Worm (Caenorhabditis elegans): Measurements from ENCODE around the gene Y71H2AM.11.
"Not testable (repeated sequence)": the region's sequence is repeated elsewhere in the genome, so short reads cannot be mapped to it uniquely, and the experiment has no call there.

Y71H2AM.11 gene

ce11 chrIII:2711527-2711926 is 13.4 kb downstream of the Y71H2AM.11 start (continued):
- TF ChIP-seq Y67H2A.10 (GFP tag; conservative IDR thresholded peaks at IDR 0.05) = no peak

ce11 chrIII:2710211-2710610 is 14.7 kb downstream of the Y71H2AM.11 start:
- no peak for TF ChIP-seq bed-2 (GFP tag; IDR thresholded peaks at IDR 0.05)
- TF ChIP-seq madf-6 (GFP tag; IDR thresholded peaks at IDR 0.05) = peak; percentile 58
- TF ChIP-seq xnd-1 (tag; optimal IDR thresholded peaks at IDR 0.05) = no peak
- TF ChIP-seq lsl-1 (GFP tag; optimal IDR thresholded peaks at IDR 0.05) = no peak
- TF ChIP-seq T07F8.4 (tag; optimal IDR thresholded peaks at IDR 0.05) = no peak

ce11 chrIII:2700637-2701036 is 24.3 kb downstream of the Y71H2AM.11 start, which contains the start of gene set-27:
Gene set-27, plus strand, starts transcription at chrIII:2700937.
- no peak for TF ChIP-seq lsl-1 (GFP tag; optimal IDR thresholded peaks at IDR 0.05)
- TF ChIP-seq unc-130 (GFP tag; optimal IDR thresholded peaks at IDR 0.05) = no peak
- TF ChIP-seq gei-17 (GFP tag; optimal IDR thresholded peaks at IDR 0.05) = no peak
- no peak for TF ChIP-seq let-607 (tag; optimal IDR thresholded peaks at IDR 0.05)
- no peak for TF ChIP-seq nhr-27 (tag; optimal IDR thresholded peaks at IDR 0.05)
- no peak for TF ChIP-seq unc-62 (GFP tag; optimal IDR thresholded peaks at IDR 0.05)
- no peak for TF ChIP-seq nhr-179 (tag; optimal IDR thresholded peaks at IDR 0.05)
- no peak for TF ChIP-seq sea-2 (GFP tag; IDR thresholded peaks at IDR 0.05)
- TF ChIP-seq egrh-3 (GFP tag; IDR thresholded peaks at IDR 0.05) = no peak
- TF ChIP-seq aptf-3 (GFP tag; IDR thresholded peaks at IDR 0.05) = no peak
- no peak for TF ChIP-seq Y95B8A.8 (GFP tag; IDR thresholded peaks at IDR 0.05)

- TF ChIP-seq bed-2 (GFP tag; IDR thresholded peaks at IDR 0.05); F49E8.2 (tag; optimal IDR thresholded peaks at IDR 0.05; ENCODE audit: insufficient read depth); fkh-3 (tag; optimal IDR thresholded peaks at IDR 0.05): not testable (repeated sequence)
These were observed 25.5 kb downstream of the Y71H2AM.11 start, which contains the start of gene cox-6B for ce11 chrIII:2699363-2699762. Gene cox-6B, plus strand, starts transcription at chrIII:2699663.

- TF ChIP-seq lsl-1 (GFP tag; optimal IDR thresholded peaks at IDR 0.05) = peak; percentile 26
- TF ChIP-seq pbrm-1 (GFP tag; IDR thresholded peaks at IDR 0.05) = no peak
- TF ChIP-seq attf-6 (GFP tag; IDR thresholded peaks at IDR 0.05) = no peak
- TF ChIP-seq Y53G8AR.9 (GFP tag; conservative IDR thresholded peaks at IDR 0.05) = no peak
- TF ChIP-seq mcd-1 (GFP tag; IDR thresholded peaks at IDR 0.05) = peak; percentile 89
- TF ChIP-seq madf-6 (GFP tag; IDR thresholded peaks at IDR 0.05) = peak; percentile 53; the same call in 1 of the 2 replicates
- peak; percentile 98 for TF ChIP-seq hmg-1.2 (GFP tag; IDR thresholded peaks at IDR 0.05)
- TF ChIP-seq F33H1.4 (GFP tag; IDR thresholded peaks at IDR 0.05) = peak; percentile 54; the same call in 1 of the 2 replicates
- 0 out of 2 replicates have a peak, but pooled peaks have one; percentile 23 for TF ChIP-seq D2030.7 (GFP tag; IDR thresholded peaks at IDR 0.05)
- TF ChIP-seq mxl-1 (tag; optimal IDR thresholded peaks at IDR 0.05) = no peak
- no peak for TF ChIP-seq snpc-1.1 (tag; optimal IDR thresholded peaks at IDR 0.05; ENCODE audit: insufficient read depth)
- TF ChIP-seq B0336.3 (GFP tag; IDR thresholded peaks at IDR 0.05) = no peak
- TF ChIP-seq ceh-100 (GFP tag; IDR thresholded peaks at IDR 0.05) = no peak
- no peak for TF ChIP-seq ztf-22 (GFP tag; optimal IDR thresholded peaks at IDR 0.05)
These were observed 26.2 kb downstream of the Y71H2AM.11 start, which contains the start of gene slc-30A9 for ce11 chrIII:2698740-2699139. Gene slc-30A9, minus strand, starts transcription at chrIII:2698817.

ce11 chrIII:2687412-2687811 is 37.5 kb downstream of the Y71H2AM.11 start:
- no peak for TF ChIP-seq cebp-1 (GFP tag; IDR thresholded peaks at IDR 0.05)
- TF ChIP-seq cebp-1 (tag; optimal IDR thresholded peaks at IDR 0.05) = peak; percentile 9
- TF ChIP-seq ztf-18 (tag; optimal IDR thresholded peaks at IDR 0.05) = no peak
- TF ChIP-seq egrh-3 (GFP tag; IDR thresholded peaks at IDR 0.05) = no peak
- TF ChIP-seq akir-1 (GFP tag; optimal IDR thresholded peaks at IDR 0.05) = no peak
- no peak for TF ChIP-seq hmg-20 (GFP tag; IDR thresholded peaks at IDR 0.05)
- peak; percentile 71 for TF ChIP-seq nhr-80 (tag; optimal IDR thresholded peaks at IDR 0.05)

Measured in whole organism, young adult.